Worm (Caenorhabditis elegans) whole organism, young adult: ENCODE data around the gene W07G4.1.
A peak's percentile ranks its signal among the peaks of the same experiment; 100 is the strongest.

Experiments
- B0261.1 ChIP-seq: sonication (generic microtip); optimal IDR thresholded peaks from 2 replicates; lab custom pipeline; 2016; ENCODE audit warnings: mild to moderate bottlenecking, missing genetic modification characterization, moderate library complexity, missing compliant biosample characterization
- C17E4.6 ChIP-seq: fragments of 200-800 bp; sonication (Bioruptor generic); IDR thresholded peaks from 2 replicates; pipeline ENCODE4 v1.3.6; 2022; ENCODE audit warnings: missing genetic modification reagents, missing genetic modification characterization, missing compliant biosample characterization
- F10E7.11 ChIP-seq: sonication (generic microtip); optimal IDR thresholded peaks from 2 replicates; lab custom pipeline; 2017; ENCODE audit warnings: mild to moderate bottlenecking, missing genetic modification characterization, moderate library complexity, missing compliant biosample characterization
- F23B12.7 ChIP-seq: sonication (generic microtip); optimal IDR thresholded peaks from 2 replicates; lab custom pipeline; 2017; ENCODE audit warnings: missing genetic modification characterization, mild to moderate bottlenecking, missing compliant biosample characterization, antibody characterized with exemption, moderate library complexity; ENCODE audit not compliant: insufficient read depth
- F49E8.2 ChIP-seq: sonication (generic microtip); optimal IDR thresholded peaks from 3 replicates; lab custom pipeline; 2017; ENCODE audit warnings: missing genetic modification characterization, mild to moderate bottlenecking, missing compliant biosample characterization, antibody characterized with exemption, moderate library complexity; ENCODE audit not compliant: insufficient read depth
- T26A5.8 ChIP-seq: sonication (generic microtip); optimal IDR thresholded peaks from 2 replicates; lab custom pipeline; 2016; ENCODE audit warnings: missing genetic modification characterization, missing compliant biosample characterization
- Y53G8AR.9 ChIP-seq: fragments of 200-800 bp; sonication (Bioruptor generic); conservative IDR thresholded peaks from 2 replicates; pipeline ENCODE4 v1.3.6; 2022; ENCODE audit warnings: missing genetic modification reagents, missing genetic modification characterization, missing compliant biosample characterization
- Y56A3A.18 ChIP-seq: fragments of 200-800 bp; sonication (Bioruptor generic); IDR thresholded peaks from 2 replicates; pipeline ENCODE4 v1.3.6; 2022; ENCODE audit warnings: missing genetic modification reagents, missing genetic modification characterization, missing compliant biosample characterization
- Y67H2A.10 ChIP-seq: fragments of 200-800 bp; sonication (Bioruptor generic); conservative IDR thresholded peaks from 2 replicates; pipeline ENCODE4 v1.3.6; 2022; ENCODE audit warnings: missing genetic modification reagents, missing genetic modification characterization, missing compliant biosample characterization
- Y79H2A.3 ChIP-seq: fragments of 200-800 bp; sonication (Bioruptor generic); conservative IDR thresholded peaks from 2 replicates; pipeline ENCODE4 v1.3.6; 2022; ENCODE audit warnings: missing genetic modification reagents, missing genetic modification characterization, missing compliant biosample characterization
- athp-1 ChIP-seq: sonication (generic microtip); optimal IDR thresholded peaks from 2 replicates; lab custom pipeline; 2017; ENCODE audit warnings: mild to moderate bottlenecking, missing genetic modification characterization, missing compliant biosample characterization
- attf-3 ChIP-seq: fragments of 200-800 bp; sonication (Bioruptor generic); conservative IDR thresholded peaks from 2 replicates; pipeline ENCODE4 v1.3.6; 2022; ENCODE audit warnings: missing genetic modification reagents, missing genetic modification characterization, missing compliant biosample characterization
- ceh-91 ChIP-seq: fragments of 200-800 bp; sonication (Bioruptor generic); IDR thresholded peaks from 2 replicates; pipeline ENCODE4 v1.3.6; 2022; ENCODE audit warnings: missing genetic modification reagents, missing genetic modification characterization, missing compliant biosample characterization
- dpff-1 ChIP-seq: sonication (generic microtip); optimal IDR thresholded peaks from 2 replicates; lab custom pipeline; 2017; ENCODE audit warnings: mild to moderate bottlenecking, missing genetic modification characterization, missing compliant biosample characterization
- dpl-1 ChIP-seq: fragments of 150-350 bp; optimal IDR thresholded peaks from 2 replicates; lab custom pipeline; 2014; ENCODE audit warnings: missing biosample characterization, missing genetic modification reagents, missing genetic modification characterization
- efl-1 ChIP-seq: fragments of 150-350 bp; optimal IDR thresholded peaks from 2 replicates; lab custom pipeline; 2014; ENCODE audit warnings: missing biosample characterization, missing genetic modification reagents, missing genetic modification characterization
- egl-18 ChIP-seq: fragments of 200-800 bp; sonication (Bioruptor generic); IDR thresholded peaks from 2 replicates; pipeline ENCODE4 v1.3.6; 2022; ENCODE audit warnings: missing genetic modification reagents, missing genetic modification characterization, missing compliant biosample characterization
- egl-44 ChIP-seq: fragments of 200-800 bp; sonication (Bioruptor generic); IDR thresholded peaks from 2 replicates; pipeline ENCODE4 v1.3.6; 2022; ENCODE audit warnings: missing genetic modification reagents, missing genetic modification characterization, missing compliant biosample characterization
- him-1 ChIP-seq: sonication (generic microtip); optimal IDR thresholded peaks from 2 replicates; lab custom pipeline; 2016; ENCODE audit warnings: missing genotype, missing genetic modification reagents, missing genetic modification characterization, missing compliant biosample characterization
- hmg-1.2 ChIP-seq: fragments of 200-800 bp; sonication (Bioruptor generic); IDR thresholded peaks from 2 replicates; pipeline ENCODE4 v1.3.6; 2022; ENCODE audit warnings: missing genetic modification reagents, missing genetic modification characterization, missing compliant biosample characterization
- lin-54 ChIP-seq: fragments of 200-800 bp; sonication (Bioruptor generic); optimal IDR thresholded peaks from 2 replicates; lab custom pipeline; 2018; ENCODE audit warnings: mild to moderate bottlenecking, missing genetic modification characterization, missing compliant biosample characterization
- lir-1 ChIP-seq: fragments of 200-800 bp; sonication (Bioruptor generic); conservative IDR thresholded peaks from 2 replicates; pipeline ENCODE4 v1.3.6; 2022; ENCODE audit warnings: missing genetic modification reagents, missing genetic modification characterization, missing compliant biosample characterization
- lsy-27 ChIP-seq: sonication (generic microtip); optimal IDR thresholded peaks from 2 replicates; lab custom pipeline; 2017; ENCODE audit warnings: missing genetic modification characterization, mild to moderate bottlenecking, missing compliant biosample characterization, antibody characterized with exemption, missing genotype, borderline replicate concordance; ENCODE audit not compliant: insufficient read depth
- madf-10 ChIP-seq: sonication (generic microtip); optimal IDR thresholded peaks from 2 replicates; lab custom pipeline; 2016; ENCODE audit warnings: mild to moderate bottlenecking, missing genetic modification characterization, missing compliant biosample characterization
- madf-3 ChIP-seq: fragments of 200-800 bp; sonication (Bioruptor generic); IDR thresholded peaks from 2 replicates; pipeline ENCODE4 v1.3.6; 2022; ENCODE audit warnings: missing genetic modification reagents, missing genetic modification characterization, missing compliant biosample characterization
- madf-6 ChIP-seq: fragments of 200-800 bp; sonication (Bioruptor generic); IDR thresholded peaks from 2 replicates; pipeline ENCODE4 v1.3.6; 2022; ENCODE audit warnings: missing genetic modification reagents, missing genetic modification characterization, missing compliant biosample characterization
- madf-8 ChIP-seq: fragments of 200-800 bp; sonication (Bioruptor generic); conservative IDR thresholded peaks from 2 replicates; pipeline ENCODE4 v1.3.6; 2022; ENCODE audit warnings: missing genetic modification reagents, missing genetic modification characterization, missing compliant biosample characterization
- nhr-120 ChIP-seq: fragments of 200-800 bp; sonication (Bioruptor generic); IDR thresholded peaks from 2 replicates; pipeline ENCODE4 v1.3.6; 2022; ENCODE audit warnings: missing genetic modification characterization, missing compliant biosample characterization
- pbrm-1 ChIP-seq: fragments of 200-800 bp; sonication (Bioruptor generic); IDR thresholded peaks from 2 replicates; pipeline ENCODE4 v1.3.6; 2022; ENCODE audit warnings: missing genetic modification reagents, missing genetic modification characterization, missing compliant biosample characterization
- pha-4 ChIP-seq: fragments of 150-350 bp; sonication (generic microtip); optimal IDR thresholded peaks from 2 replicates; lab custom pipeline; 2014; ENCODE audit warnings: missing biosample characterization, missing genetic modification reagents, missing genetic modification characterization
- rcor-1 ChIP-seq: fragments of 200-800 bp; sonication (Bioruptor generic); IDR thresholded peaks from 2 replicates; pipeline ENCODE4 v1.3.6; 2022; ENCODE audit warnings: missing genetic modification reagents, missing genetic modification characterization, missing compliant biosample characterization
- rec-8 ChIP-seq, 2 experiments: sonication (generic microtip); optimal IDR thresholded peaks; 2 replicates each; lab custom pipeline; 2016; ENCODE audit warnings: mild to moderate bottlenecking in 2 of 2, missing genetic modification characterization in 2 of 2, missing genetic modification reagents in 2 of 2, missing genotype in 2 of 2, missing biosample characterization in 1 of 2, missing compliant biosample characterization in 1 of 2, moderate library complexity in 1 of 2
- rpc-1 ChIP-seq, 2 experiments: fragments of 150-350 bp in 1 of 2; sonication (generic microtip) in 1 of 2; optimal IDR thresholded peaks; 2 replicates each; lab custom pipeline; 2014 to 2018; ENCODE audit warnings: missing biosample characterization in 1 of 2, missing genetic modification characterization in 1 of 2, missing genetic modification reagents in 1 of 2, missing genotype in 1 of 2
- snpc-1.1 ChIP-seq: sonication (generic microtip); optimal IDR thresholded peaks from 2 replicates; lab custom pipeline; 2017; ENCODE audit warnings: missing genetic modification characterization, mild to moderate bottlenecking, missing compliant biosample characterization, antibody characterized with exemption, moderate library complexity, missing genotype, missing genetic modification reagents; ENCODE audit not compliant: insufficient read depth
- snpc-1.3 ChIP-seq: sonication (generic microtip); optimal IDR thresholded peaks from 2 replicates; lab custom pipeline; 2017; ENCODE audit warnings: missing genetic modification characterization, mild to moderate bottlenecking, missing compliant biosample characterization, antibody characterized with exemption, moderate library complexity, missing genotype, missing genetic modification reagents; ENCODE audit not compliant: insufficient read depth
- snpc-3.4 ChIP-seq: sonication (generic microtip); optimal IDR thresholded peaks from 2 replicates; lab custom pipeline; 2017; ENCODE audit warnings: missing genetic modification characterization, mild to moderate bottlenecking, missing compliant biosample characterization, antibody characterized with exemption, moderate library complexity, missing genotype, missing genetic modification reagents
- snpc-4 ChIP-seq, 5 experiments: fragments of 150-350 bp in 1 of 5; sonication (generic microtip) in 4 of 5; optimal IDR thresholded peaks; 2 replicates each; lab custom pipeline; 2014 to 2018; ENCODE audit warnings: missing genetic modification characterization in 5 of 5, missing biosample characterization in 3 of 5, antibody characterized with exemption in 2 of 5, mild to moderate bottlenecking in 2 of 5, missing compliant biosample characterization in 2 of 5, missing genotype in 2 of 5, moderate library complexity in 2 of 5, missing genetic modification reagents in 1 of 5
- somi-1 ChIP-seq: fragments of 200-800 bp; sonication (Bioruptor generic); optimal IDR thresholded peaks from 2 replicates; lab custom pipeline; 2018; ENCODE audit warnings: mild to moderate bottlenecking, missing genetic modification characterization, missing compliant biosample characterization
- tlf-1 ChIP-seq: fragments of 200-800 bp; sonication (Bioruptor generic); optimal IDR thresholded peaks from 2 replicates; lab custom pipeline; 2018; ENCODE audit warnings: mild to moderate bottlenecking, missing genetic modification characterization, missing compliant biosample characterization
- xnd-1 ChIP-seq: sonication (generic microtip); optimal IDR thresholded peaks from 2 replicates; lab custom pipeline; 2016; ENCODE audit warnings: missing genotype, missing genetic modification reagents, missing genetic modification characterization, missing compliant biosample characterization
- zfh-2 ChIP-seq: fragments of 200-800 bp; sonication (Bioruptor generic); conservative IDR thresholded peaks from 2 replicates; pipeline ENCODE4 v1.3.6; 2022; ENCODE audit warnings: missing genetic modification reagents, missing genetic modification characterization, missing compliant biosample characterization
- ztf-28 ChIP-seq: fragments of 200-800 bp; sonication (Bioruptor generic); IDR thresholded peaks from 2 replicates; pipeline ENCODE4 v1.3.6; 2022; ENCODE audit warnings: missing genetic modification reagents, missing genetic modification characterization, missing compliant biosample characterization
- ztf-6 ChIP-seq: fragments of 200-800 bp; sonication (Bioruptor generic); IDR thresholded peaks from 2 replicates; pipeline ENCODE4 v1.3.6; 2022; ENCODE audit warnings: missing genetic modification reagents, missing genetic modification characterization, missing compliant biosample characterization

W07G4.1 gene

ce11 chrV:12997422-12997821 is 35.9 kb upstream of the W07G4.1 start, which contains the start of gene far-3:
far-3 (minus strand) TSS chrV:12997522.
- TF ChIP-seq F23B12.7 (no peak), efl-1 (no peak), somi-1 (no peak), B0261.1 (tag; lab: Kevin White, UChicago) (no peak), ztf-28 (GFP tag; lab: Robert Waterston, UW) (no peak), athp-1 (tag; lab: Kevin White, UChicago) (no peak), lir-1 (GFP tag; lab: Robert Waterston, UW) (no peak), F10E7.11 (tag; lab: Kevin White, UChicago) (no peak), madf-10 (tag; lab: Kevin White, UChicago) (no peak), snpc-1.1 (no peak), lsy-27 (no peak), dpff-1 (tag; lab: Kevin White, UChicago) (no peak), lin-54 (GFP tag; lab: Kevin White, UChicago) (no peak), Y56A3A.18 (GFP tag; lab: Robert Waterston, UW) (no peak), rcor-1 (no peak), egl-18 (GFP tag; lab: Robert Waterston, UW) (no peak), zfh-2 (GFP tag; lab: Robert Waterston, UW) (no peak), rec-8 (tag; optimal IDR thresholded peaks at IDR 0.05; lab: Kevin White, UChicago) (no peak), ztf-6 (GFP tag; lab: Robert Waterston, UW) (no peak)

ce11 chrV:12999559-12999958 is 33.8 kb upstream of the W07G4.1 start, which contains the start of gene far-4:
far-4 (minus strand) TSS chrV:12999659.
- TF ChIP-seq him-1 (tag; lab: Kevin White, UChicago), result no peak
- no peak for TF ChIP-seq T26A5.8 (tag; lab: Kevin White, UChicago)

ce11 chrV:13000068-13000467 is 33.3 kb upstream of the W07G4.1 start:
- TF ChIP-seq madf-3 (GFP tag; lab: Robert Waterston, UW) (no peak), C17E4.6 (no peak), efl-1 (peak; percentile 95), rpc-1 (optimal IDR thresholded peaks at IDR 0.05; lab: Kevin White, UChicago) (no peak), rpc-1 (tag; optimal IDR thresholded peaks at IDR 0.05; lab: Kevin White, UChicago) (peak; percentile 4), madf-6 (GFP tag; lab: Robert Waterston, UW) (peak; percentile 97), snpc-3.4 (tag; lab: Kevin White, UChicago) (peak; percentile 83), attf-3 (peak; percentile 34; the same call in 1 of the 2 replicates), Y79H2A.3 (GFP tag; lab: Robert Waterston, UW) (no peak), ceh-91 (GFP tag; lab: Robert Waterston, UW) (peak; percentile 86), snpc-1.1 (peak; percentile 37), nhr-120 (GFP tag; lab: Robert Waterston, UW) (no peak), Y53G8AR.9 (GFP tag; lab: Robert Waterston, UW) (no peak), dpl-1 (GFP tag; lab: Kevin White, UChicago) (peak; percentile 91), snpc-1.3 (tag; lab: Kevin White, UChicago) (peak; percentile 65), egl-44 (GFP tag; lab: Robert Waterston, UW) (no peak), F49E8.2 (tag; lab: Kevin White, UChicago) (peak; percentile 87), tlf-1 (GFP tag; lab: Kevin White, UChicago) (peak; percentile 12), pbrm-1 (peak; percentile 35; the same call in 1 of the 2 replicates), pha-4 (no peak), madf-8 (peak; percentile 95), xnd-1 (peak; percentile 92), rcor-1 (peak; percentile 54; the same call in 1 of the 2 replicates), snpc-4 (GFP tag; optimal IDR thresholded peaks at IDR 0.05; lab: Kevin White, UChicago) (no peak), snpc-4 (tag; optimal IDR thresholded peaks at IDR 0.05; lab: Kevin White, UChicago) (peak in 1 of 4 experiments; percentile 55), Y67H2A.10 (GFP tag; lab: Robert Waterston, UW) (no peak), hmg-1.2 (GFP tag; lab: Robert Waterston, UW) (peak; percentile 29; the same call in 1 of the 2 replicates)
